Worm (Caenorhabditis elegans): ENCODE data around the gene K05B2.2.

ce11 chrX:4959440-4959839 lies 53.6 kb downstream of the K05B2.2 start:
- TF ChIP-seq ztf-29 (GFP tag; IDR thresholded peaks at IDR 0.05) (no peak), cog-1 (tag; optimal IDR thresholded peaks at IDR 0.05) (no peak), flt-1 (GFP tag; IDR thresholded peaks at IDR 0.05) (no peak), tab-1 (GFP tag; IDR thresholded peaks at IDR 0.05) (no peak), med-1 (GFP tag; optimal IDR thresholded peaks at IDR 0.05; ENCODE audit: insufficient read depth) (no peak), ref-1 (GFP tag; conservative IDR thresholded peaks at IDR 0.05) (no peak)
